Fruit fly (Drosophila melanogaster): ENCODE measurements around the gene RnpS1.
A peak's percentile ranks its signal among the peaks of the same experiment; 100 is the strongest.

Gene RnpS1

dm6 chr3R:9504355-9504754 is 47.5 kb upstream of the RnpS1 start, which contains the start of gene CG8149 (continued):
- TF ChIP-seq gsb-n (tag; optimal IDR thresholded peaks at IDR 0.05) (no peak), dmrt11E (tag; optimal IDR thresholded peaks at IDR 0.05) (peak; percentile 31), CG3726 (GFP tag; IDR thresholded peaks at IDR 0.05) (no peak), CG15514 (GFP tag; optimal IDR thresholded peaks at IDR 0.05) (peak; percentile 73), kni (GFP tag; optimal IDR thresholded peaks at IDR 0.05) (no peak), MTF-1 (GFP tag; optimal IDR thresholded peaks at IDR 0.05; ENCODE audit: borderline replicate concordance) (no peak), corto (GFP tag; optimal IDR thresholded peaks at IDR 0.05) (no peak), sr (GFP tag; IDR thresholded peaks at IDR 0.05) (no peak), Dad (GFP tag; optimal IDR thresholded peaks at IDR 0.05) (no peak), HmgD (GFP tag; optimal IDR thresholded peaks at IDR 0.05) (no peak), kay (GFP tag; optimal IDR thresholded peaks at IDR 0.05) (no peak), sc (optimal IDR thresholded peaks at IDR 0.05) (no peak), sc (GFP tag; optimal IDR thresholded peaks at IDR 0.05) (no peak), CG15696 (tag; optimal IDR thresholded peaks at IDR 0.05) (peak; percentile 8), Asciz (GFP tag; optimal IDR thresholded peaks at IDR 0.05) (no peak), slp2 (GFP tag; optimal IDR thresholded peaks at IDR 0.05) (no peak), tgo (GFP tag; IDR thresholded peaks at IDR 0.05) (no peak), cwo (GFP tag; optimal IDR thresholded peaks at IDR 0.05) (no peak), zfh1 (GFP tag; IDR thresholded peaks at IDR 0.05) (no peak), dan (GFP tag; IDR thresholded peaks at IDR 0.05) (no peak), CG10267 (tag; optimal IDR thresholded peaks at IDR 0.05) (peak; percentile 72), Lim3 (GFP tag; IDR thresholded peaks at IDR 0.05) (no peak), CG32767 (GFP tag; IDR thresholded peaks at IDR 0.05) (peak; percentile 85), CG17186 (GFP tag; optimal IDR thresholded peaks at IDR 0.05) (peak; percentile 40), hkb (optimal IDR thresholded peaks at IDR 0.05) (no peak), hkb (GFP tag; IDR thresholded peaks at IDR 0.05) (no peak), gcm2 (GFP tag; optimal IDR thresholded peaks at IDR 0.05) (no peak), CG2875 (GFP tag; optimal IDR thresholded peaks at IDR 0.05) (no peak), trh (GFP tag; optimal IDR thresholded peaks at IDR 0.05) (no peak), org-1 (GFP tag; optimal IDR thresholded peaks at IDR 0.05) (no peak), gfzf (GFP tag; optimal IDR thresholded peaks at IDR 0.05) (peak; percentile 59), CG10431 (GFP tag; optimal IDR thresholded peaks at IDR 0.05) (no peak), CG2202 (tag; optimal IDR thresholded peaks at IDR 0.05) (no peak), CG10979 (tag; optimal IDR thresholded peaks at IDR 0.05) (peak; percentile 19), Atf6 (GFP tag; IDR thresholded peaks at IDR 0.05) (no peak), fd3F (GFP tag; optimal IDR thresholded peaks at IDR 0.05) (no peak), Rx (GFP tag; IDR thresholded peaks at IDR 0.05) (no peak), Scr (GFP tag; IDR thresholded peaks at IDR 0.05; ENCODE audit: partially characterized antibody) (peak; percentile 96), Eip74EF (GFP tag; optimal IDR thresholded peaks at IDR 0.05) (no peak)

DNA sequence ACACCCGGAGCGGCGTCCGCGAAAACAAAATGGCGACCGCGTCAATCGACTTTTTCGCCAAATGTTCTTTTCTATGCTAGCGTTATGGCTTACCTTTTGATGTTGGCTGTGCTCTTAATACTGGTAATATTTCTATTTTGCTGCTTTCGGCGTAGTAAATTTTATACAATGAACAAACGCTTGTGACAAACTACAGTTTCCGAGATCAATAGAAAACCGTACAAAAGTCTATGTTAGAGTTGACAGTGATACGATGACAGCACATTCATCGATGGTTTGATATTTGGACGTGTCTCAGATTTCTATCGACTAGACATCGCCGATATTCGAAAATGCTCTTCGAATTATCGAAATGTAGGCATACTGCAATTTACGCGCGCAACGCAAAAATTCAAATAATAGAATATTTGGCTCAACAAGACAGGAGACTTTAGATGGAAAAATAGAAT is 41.7 kb upstream of the RnpS1 start, which contains the start of gene rump:
Gene rump, minus strand, starts transcription at position 255 of the 449 bp plus-strand sequence.
- TF ChIP-seq CG10267 (tag; optimal IDR thresholded peaks at IDR 0.05) (peak; percentile 65), gfzf (GFP tag; optimal IDR thresholded peaks at IDR 0.05) (peak; percentile 49), jing (GFP tag; optimal IDR thresholded peaks at IDR 0.05) (no peak), cato (GFP tag; optimal IDR thresholded peaks at IDR 0.05; ENCODE audit: borderline replicate concordance) (no peak), CG13775 (GFP tag; optimal IDR thresholded peaks at IDR 0.05) (no peak), onecut (GFP tag; IDR thresholded peaks at IDR 0.05) (peak; percentile 51; the same call in 1 of the 2 replicates), Tbp (GFP tag; optimal IDR thresholded peaks at IDR 0.05) (peak; percentile 2), CG12769 (tag; optimal IDR thresholded peaks at IDR 0.05) (peak; percentile 12), CG3995 (GFP tag; optimal IDR thresholded peaks at IDR 0.05) (peak; percentile 94), sug (tag; optimal IDR thresholded peaks at IDR 0.05) (peak; percentile 32), CG33213 (GFP tag; optimal IDR thresholded peaks at IDR 0.05) (peak; percentile 7), lbe (GFP tag; optimal IDR thresholded peaks at IDR 0.05) (peak; percentile 52), MBD-R2 (GFP tag; IDR thresholded peaks at IDR 0.05) (no peak), Sin3A (optimal IDR thresholded peaks at IDR 0.05) (peak; percentile 56), sd (tag; optimal IDR thresholded peaks at IDR 0.05) (peak; percentile 60), pzg (GFP tag; optimal IDR thresholded peaks at IDR 0.05) (peak; percentile 95), CG2120 (GFP tag; optimal IDR thresholded peaks at IDR 0.05) (peak; percentile 33)
